Fruit fly (Drosophila melanogaster) whole organism: ENCODE results near the gene Ssk.

Experiments
- CG8478 ChIP-seq: fragments of >200 bp; optimal IDR thresholded peaks from 2 replicates; lab custom pipeline; 2018; ENCODE audit warnings: inconsistent platforms
- Dll ChIP-seq: fragments of >200 bp; optimal IDR thresholded peaks from 2 replicates; lab custom pipeline; 2017
- EcR ChIP-seq, 2 experiments: fragments of >200 bp; optimal IDR thresholded peaks; 2 replicates each; lab custom pipeline; 2017; ENCODE audit warnings: missing biosample characterization in 2 of 2, missing genetic modification characterization in 2 of 2, missing genetic modification reagents in 2 of 2
- pan ChIP-seq: fragments of >200 bp; optimal IDR thresholded peaks from 2 replicates; lab custom pipeline; 2017
- psq ChIP-seq: fragments of >200 bp; optimal IDR thresholded peaks from 2 replicates; lab custom pipeline; 2017
- usp ChIP-seq: fragments of >200 bp; optimal IDR thresholded peaks from 2 replicates; lab custom pipeline; 2017; ENCODE audit warnings: missing biosample characterization, missing genetic modification characterization, mixed read lengths

dm6 chr3L:20193748-20194058 lies 5.4 kb downstream of the Ssk start:
- TF ChIP-seq psq (lab: Kevin White, UChicago): no peak
- TF ChIP-seq Dll: no peak
- no peak for TF ChIP-seq CG8478
- no peak for TF ChIP-seq pan (lab: Kevin White, UChicago)
- no peak for TF ChIP-seq usp (GFP tag; lab: Kevin White, UChicago)
- no peak for TF ChIP-seq EcR (GFP tag; optimal IDR thresholded peaks at IDR 0.05; lab: Kevin White, UChicago)
